Worm (Caenorhabditis elegans): ENCODE measurements around the gene K07C5.13.
A peak's percentile ranks its signal among the peaks of the same experiment; 100 is the strongest.

DNA sequence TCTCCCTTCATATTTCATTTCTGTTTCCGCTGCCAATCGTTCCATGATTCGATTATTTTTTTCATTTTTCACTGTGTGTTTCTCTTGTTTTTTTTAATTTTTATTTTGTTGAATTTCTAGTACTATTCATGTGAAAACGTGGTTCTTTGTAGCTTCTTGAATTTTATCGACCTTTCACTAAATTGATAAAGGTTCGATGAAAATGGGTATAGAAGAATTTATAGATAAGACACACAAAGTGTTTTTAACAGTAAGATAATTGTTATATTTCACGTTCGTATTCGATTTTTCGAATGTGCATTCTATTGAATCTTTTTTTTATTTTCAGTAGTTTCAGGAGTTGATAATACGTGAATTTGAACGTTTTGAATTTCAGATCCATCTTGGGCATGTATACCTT, 30.1 kb downstream of the K07C5.13 start, which contains the start of gene ugt-49:
- no peak for TF ChIP-seq ama-1 (optimal IDR thresholded peaks at IDR 0.05)
- TF ChIP-seq elt-1 (tag; optimal IDR thresholded peaks at IDR 0.05), result no peak
- no peak for TF ChIP-seq fkh-10 (GFP tag; optimal IDR thresholded peaks at IDR 0.05)
- no peak for TF ChIP-seq egl-27 (tag; optimal IDR thresholded peaks at IDR 0.05)
- TF ChIP-seq snpc-4 (tag; optimal IDR thresholded peaks at IDR 0.05), result no peak
- no peak for TF ChIP-seq ztf-4 (tag; optimal IDR thresholded peaks at IDR 0.05)
- no peak for TF ChIP-seq unc-62 (GFP tag; optimal IDR thresholded peaks at IDR 0.05)
- peak; percentile 40 for TF ChIP-seq pqm-1 (tag; optimal IDR thresholded peaks at IDR 0.05)
